Fruit fly (Drosophila melanogaster) whole organism, prepupa: ENCODE data around the gene CG7992.

Source experiments
- CG1621 ChIP-seq: fragments of 200-800 bp; sonication (Bioruptor generic); optimal IDR thresholded peaks from 3 replicates; lab custom pipeline; 2018; ENCODE audit warnings: missing biosample characterization, mild to moderate bottlenecking, missing genetic modification characterization
- CG16779 ChIP-seq: fragments of 200-800 bp; sonication (Bioruptor generic); optimal IDR thresholded peaks from 3 replicates; lab custom pipeline; 2017; ENCODE audit warnings: missing biosample characterization, mild to moderate bottlenecking, missing genetic modification characterization
- CG6854 ChIP-seq: fragments of 200-800 bp; sonication (Bioruptor generic); optimal IDR thresholded peaks from 2 replicates; lab custom pipeline; 2017; ENCODE audit warnings: missing biosample characterization, mild to moderate bottlenecking, missing genetic modification characterization

dm6 chrX:19280249-19280648 is 33.2 kb upstream of the CG7992 start, which contains the start of gene CG8028:
- TF ChIP-seq CG16779, result no peak
- TF ChIP-seq CG1621 (tag; lab: Kevin White, UChicago), result no peak
- no peak for TF ChIP-seq CG6854 (GFP tag; lab: Kevin White, UChicago)
